Worm (Caenorhabditis elegans): ENCODE results near the gene F49C12.2.
"Not testable (repeated sequence)": the region's sequence is repeated elsewhere in the genome, so short reads cannot be mapped to it uniquely, and the experiment has no call there.

The F49C12.2 gene

ce11 chrIV:9249219-9249618 is 49.8 kb downstream of the F49C12.2 start, which contains the start of gene Y11D7A.7:
Gene Y11D7A.7 (plus strand): TSS chrIV:9249519.
- not testable (repeated sequence) for TF ChIP-seq ztf-16 (tag; optimal IDR thresholded peaks at IDR 0.05); ceh-24 (tag; optimal IDR thresholded peaks at IDR 0.05); mec-3 (tag; optimal IDR thresholded peaks at IDR 0.05; ENCODE audit: borderline replicate concordance)
